Worm (Caenorhabditis elegans): ENCODE data around the gene fzr-1.

The fzr-1 gene

DNA sequence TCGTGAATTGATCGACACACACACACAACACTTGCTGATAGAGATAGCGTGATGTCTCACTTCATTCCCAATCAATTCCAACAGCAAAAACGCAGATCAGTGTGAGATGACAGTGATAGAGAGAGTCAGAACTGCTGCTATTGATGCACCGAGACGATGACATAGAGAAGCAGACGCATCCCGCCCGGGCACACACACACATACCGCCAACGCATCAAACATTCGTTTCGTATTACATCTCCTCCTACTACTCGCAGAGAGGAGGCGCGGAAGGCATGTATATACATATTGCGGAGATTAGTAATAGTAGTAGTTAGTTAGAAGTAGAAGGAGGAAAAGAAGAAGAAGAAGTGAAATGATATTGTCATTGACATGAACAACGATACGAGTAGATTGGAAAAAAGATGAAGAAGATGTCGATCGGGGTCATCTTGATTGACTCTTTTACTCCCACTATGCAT, 24.8 kb downstream of the fzr-1 start (continued):
- TF ChIP-seq sem-2 (GFP tag; optimal IDR thresholded peaks at IDR 0.05) (no peak), bed-3 (GFP tag; optimal IDR thresholded peaks at IDR 0.05) (no peak)

DNA sequence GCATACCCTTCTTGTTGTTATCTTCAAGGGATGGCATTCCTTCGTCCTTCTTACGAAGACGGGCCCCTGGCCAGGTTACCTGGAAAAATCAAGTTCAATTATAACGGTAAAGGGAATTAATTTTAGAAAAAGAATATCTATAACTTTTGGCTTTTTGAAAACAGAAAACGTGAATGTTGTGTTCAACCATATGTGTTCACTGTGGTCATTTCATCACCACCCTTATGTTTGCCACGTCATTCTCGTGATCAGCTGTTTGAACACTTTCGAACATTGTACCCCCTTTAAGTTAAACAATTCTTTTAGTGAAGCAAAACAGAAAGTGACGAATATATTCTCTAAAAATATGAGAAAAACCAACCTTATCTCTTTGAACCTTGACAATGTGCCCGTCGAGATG, 25.5 kb downstream of the fzr-1 start:
- TF ChIP-seq hlh-1 (tag; optimal IDR thresholded peaks at IDR 0.05) (no peak), bed-3 (GFP tag; optimal IDR thresholded peaks at IDR 0.05) (no peak), nhr-2 (tag; optimal IDR thresholded peaks at IDR 0.05) (no peak), lin-13 (tag; optimal IDR thresholded peaks at IDR 0.05) (no peak), ceh-83 (GFP tag; optimal IDR thresholded peaks at IDR 0.05) (no peak), lsy-2 (tag; optimal IDR thresholded peaks at IDR 0.05) (no peak), tbx-8 (GFP tag; optimal IDR thresholded peaks at IDR 0.05) (no peak), ztf-11 (tag; optimal IDR thresholded peaks at IDR 0.05) (no peak), flh-1 (GFP tag; optimal IDR thresholded peaks at IDR 0.05) (no peak), drap-1 (GFP tag; optimal IDR thresholded peaks at IDR 0.05) (no peak), nhr-76 (tag; optimal IDR thresholded peaks at IDR 0.05) (no peak), blmp-1 (tag; optimal IDR thresholded peaks at IDR 0.05) (no peak), sptf-1 (tag; optimal IDR thresholded peaks at IDR 0.05) (no peak), unc-39 (tag; optimal IDR thresholded peaks at IDR 0.05) (no peak), M03D4.4 (tag; optimal IDR thresholded peaks at IDR 0.05) (no peak)

- TF ChIP-seq nhr-237 (tag; optimal IDR thresholded peaks at IDR 0.05), result no peak
- TF ChIP-seq drap-1 (GFP tag; optimal IDR thresholded peaks at IDR 0.05), result no peak
- no peak for TF ChIP-seq zip-8 (tag; optimal IDR thresholded peaks at IDR 0.05)
- TF ChIP-seq pha-4 (tag; optimal IDR thresholded peaks at IDR 0.05), result no peak
- no peak for TF ChIP-seq ceh-39 (tag; optimal IDR thresholded peaks at IDR 0.05)
- TF ChIP-seq lin-13 (tag; optimal IDR thresholded peaks at IDR 0.05), result no peak
- TF ChIP-seq nhr-2 (tag; optimal IDR thresholded peaks at IDR 0.05), result no peak
- no peak for TF ChIP-seq cnd-1 (tag; optimal IDR thresholded peaks at IDR 0.05)
- no peak for TF ChIP-seq blmp-1 (tag; optimal IDR thresholded peaks at IDR 0.05)
- no peak for TF ChIP-seq unc-62 (GFP tag; optimal IDR thresholded peaks at IDR 0.05)
- TF ChIP-seq unc-39 (tag; optimal IDR thresholded peaks at IDR 0.05), result no peak
Observed at ce11 chrII:9617902-9618245, 26.4 kb downstream of the fzr-1 start.

DNA sequence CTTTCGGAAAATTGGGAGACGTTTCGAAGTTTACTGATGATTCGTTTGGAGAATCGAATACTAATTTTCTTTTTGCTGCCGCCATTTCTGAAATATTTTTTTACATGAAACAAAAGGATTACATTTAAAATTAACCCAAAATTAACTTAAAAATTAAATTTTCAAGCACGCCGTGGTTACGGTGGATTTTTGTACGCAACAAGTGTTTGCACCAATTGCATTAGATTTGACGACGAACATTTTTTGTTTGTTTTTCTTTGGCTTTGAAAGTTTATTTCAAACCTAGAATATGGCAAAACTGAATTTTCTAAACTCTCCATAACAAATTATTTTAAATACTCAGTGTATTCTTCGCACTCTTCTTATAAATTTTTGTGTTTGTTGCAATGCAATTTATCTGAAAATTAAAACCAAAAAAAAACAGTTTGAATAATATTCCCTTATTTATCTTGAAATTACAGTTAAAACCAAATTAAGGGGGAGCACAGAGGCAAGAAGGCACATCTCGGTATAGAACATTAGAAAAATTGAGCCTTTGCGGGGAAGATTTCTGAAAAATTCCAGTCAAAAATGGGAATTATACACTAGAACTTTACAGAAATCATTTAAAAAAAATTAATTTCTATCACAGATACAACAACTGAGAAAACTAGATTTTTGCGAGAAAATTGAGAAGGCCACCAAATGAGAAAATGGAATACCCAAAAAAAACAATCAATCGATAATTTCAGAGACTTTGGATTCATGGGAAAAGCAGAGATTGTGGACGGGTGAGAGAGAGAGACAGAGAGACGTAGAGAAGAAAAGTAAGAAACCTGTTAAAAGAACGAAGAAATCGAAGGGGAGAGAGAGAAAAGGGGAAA, 27.0 kb downstream of the fzr-1 start, which contains the start of gene hal-3:
Gene hal-3 (minus strand): TSS at position 87 of the 863 bp plus-strand sequence.
- TF ChIP-seq nhr-2 (tag; optimal IDR thresholded peaks at IDR 0.05) (no peak), ztf-11 (tag; optimal IDR thresholded peaks at IDR 0.05) (no peak), nhr-237 (tag; optimal IDR thresholded peaks at IDR 0.05) (no peak), elt-1 (tag; optimal IDR thresholded peaks at IDR 0.05; ENCODE audit: borderline replicate concordance, insufficient read depth) (no peak), sptf-1 (tag; optimal IDR thresholded peaks at IDR 0.05) (peak; percentile 2), pha-4 (tag; optimal IDR thresholded peaks at IDR 0.05) (no peak), cnd-1 (tag; optimal IDR thresholded peaks at IDR 0.05) (no peak)

- TF ChIP-seq unc-39 (tag; optimal IDR thresholded peaks at IDR 0.05) (no peak), sptf-1 (tag; optimal IDR thresholded peaks at IDR 0.05) (no peak), nhr-28 (tag; optimal IDR thresholded peaks at IDR 0.05) (no peak), drap-1 (GFP tag; optimal IDR thresholded peaks at IDR 0.05) (no peak), snpc-4 (tag; optimal IDR thresholded peaks at IDR 0.05) (no peak), ceh-43 (GFP tag; optimal IDR thresholded peaks at IDR 0.05) (no peak), elt-1 (tag; optimal IDR thresholded peaks at IDR 0.05; ENCODE audit: borderline replicate concordance, insufficient read depth) (no peak), nhr-237 (tag; optimal IDR thresholded peaks at IDR 0.05) (no peak), tbx-8 (GFP tag; optimal IDR thresholded peaks at IDR 0.05) (no peak), mep-1 (tag; optimal IDR thresholded peaks at IDR 0.05) (no peak), mls-2 (tag; optimal IDR thresholded peaks at IDR 0.05) (no peak), unc-120 (tag; optimal IDR thresholded peaks at IDR 0.05; ENCODE audit: poor library complexity, severe bottlenecking) (no peak), lin-32 (GFP tag; optimal IDR thresholded peaks at IDR 0.05) (no peak), lin-13 (tag; optimal IDR thresholded peaks at IDR 0.05) (no peak), bed-3 (GFP tag; optimal IDR thresholded peaks at IDR 0.05) (no peak), ceh-83 (GFP tag; optimal IDR thresholded peaks at IDR 0.05) (no peak), ces-1 (GFP tag; optimal IDR thresholded peaks at IDR 0.05) (no peak), elt-3 (tag; optimal IDR thresholded peaks at IDR 0.05) (no peak), lsy-2 (tag; optimal IDR thresholded peaks at IDR 0.05) (no peak)
Observed at ce11 chrII:9614728-9615127, 29.5 kb downstream of the fzr-1 start, which contains the start of gene hlh-6. TSS of gene hlh-6 (minus strand) at chrII:9614828.

All from whole organism, mixed stage, embryonic.